Worm (Caenorhabditis elegans): ENCODE data around the gene srv-10.
A peak's percentile ranks its signal among the peaks of the same experiment; 100 is the strongest.

srv-10 gene

ce11 chrV:13377130-13377529 is 46.6 kb upstream of the srv-10 start (continued):
- TF ChIP-seq pax-3 (tag; optimal IDR thresholded peaks at IDR 0.05) (peak; percentile 26), lin-15B (tag; optimal IDR thresholded peaks at IDR 0.05) (no peak), unc-30 (tag; optimal IDR thresholded peaks at IDR 0.05) (no peak), C34B4.2 (tag; optimal IDR thresholded peaks at IDR 0.05) (no peak), nhr-90 (tag; optimal IDR thresholded peaks at IDR 0.05; ENCODE audit: poor library complexity) (peak; percentile 16), ceh-90 (tag; optimal IDR thresholded peaks at IDR 0.05) (no peak), ceh-63 (GFP tag; optimal IDR thresholded peaks at IDR 0.05) (no peak), nhr-71 (tag; optimal IDR thresholded peaks at IDR 0.05) (peak; percentile 37), nhr-28 (tag; optimal IDR thresholded peaks at IDR 0.05) (no peak), grh-1 (GFP tag; IDR thresholded peaks at IDR 0.05) (no peak), ztf-4 (tag; optimal IDR thresholded peaks at IDR 0.05) (no peak), nhr-84 (tag; optimal IDR thresholded peaks at IDR 0.05) (no peak), swsn-7 (tag; optimal IDR thresholded peaks at IDR 0.05) (no peak), tbx-2 (tag; optimal IDR thresholded peaks at IDR 0.05) (no peak), nhr-20 (tag; optimal IDR thresholded peaks at IDR 0.05) (peak; percentile 30), sptf-1 (tag; optimal IDR thresholded peaks at IDR 0.05) (no peak), snpc-4 (tag; optimal IDR thresholded peaks at IDR 0.05) (no peak), hlh-4 (tag; optimal IDR thresholded peaks at IDR 0.05) (no peak), nhr-85 (tag) (no peak), mab-9 (GFP tag; IDR thresholded peaks at IDR 0.05) (no peak), fkh-10 (GFP tag; optimal IDR thresholded peaks at IDR 0.05) (no peak), nhr-47 (tag; optimal IDR thresholded peaks at IDR 0.05) (no peak), tlp-1 (tag; optimal IDR thresholded peaks at IDR 0.05) (no peak), mdl-1 (tag; optimal IDR thresholded peaks at IDR 0.05) (no peak), C16A3.4 (tag; optimal IDR thresholded peaks at IDR 0.05) (no peak), dpl-1 (GFP tag; optimal IDR thresholded peaks at IDR 0.05) (peak in 1 of 3 experiments; percentile 9), zip-4 (GFP tag; optimal IDR thresholded peaks at IDR 0.05) (no peak), unc-130 (tag; optimal IDR thresholded peaks at IDR 0.05) (no peak), ztf-11 (tag; optimal IDR thresholded peaks at IDR 0.05) (no peak), lin-35 (GFP tag; optimal IDR thresholded peaks at IDR 0.05) (peak in 1 of 2 experiments; percentile 48), jun-1 (tag; optimal IDR thresholded peaks at IDR 0.05) (peak; percentile 15), lin-39 (tag; optimal IDR thresholded peaks at IDR 0.05) (no peak), fkh-4 (tag; optimal IDR thresholded peaks at IDR 0.05; ENCODE audit: borderline replicate concordance) (no peak)

ce11 chrV:13380178-13380577 is 43.5 kb upstream of the srv-10 start, which contains the start of gene ifbp-1:
Gene ifbp-1, minus strand, starts transcription at chrV:13380262.
- peak; percentile 16 to 47 for TF ChIP-seq efl-1 (optimal IDR thresholded peaks at IDR 0.05)
- peak in 1 of 2 experiments; percentile 95 for TF ChIP-seq efl-1 (GFP tag; optimal IDR thresholded peaks at IDR 0.05 in 1 of 2)
- TF ChIP-seq zip-4 (GFP tag; optimal IDR thresholded peaks at IDR 0.05) = peak; percentile 31
- no peak for TF ChIP-seq pqm-1 (tag; optimal IDR thresholded peaks at IDR 0.05)
- TF ChIP-seq mdl-1 (tag; optimal IDR thresholded peaks at IDR 0.05) = peak in 1 of 2 experiments; percentile 92
- TF ChIP-seq sox-4 (tag; optimal IDR thresholded peaks at IDR 0.05) = no peak
- peak; percentile 26 for TF ChIP-seq efl-3 (GFP tag; optimal IDR thresholded peaks at IDR 0.05)
- TF ChIP-seq lin-15B (tag; optimal IDR thresholded peaks at IDR 0.05) = no peak
- TF ChIP-seq hlh-4 (tag; optimal IDR thresholded peaks at IDR 0.05) = no peak
- TF ChIP-seq egl-27 (tag; optimal IDR thresholded peaks at IDR 0.05) = peak in 1 of 2 experiments; percentile 41
- peak; percentile 55 for TF ChIP-seq C16A3.4 (tag; optimal IDR thresholded peaks at IDR 0.05)
- TF ChIP-seq lin-35 (GFP tag; optimal IDR thresholded peaks at IDR 0.05) = peak; percentile 40 to 82
- peak; percentile 38 for TF ChIP-seq swsn-7 (tag; optimal IDR thresholded peaks at IDR 0.05)
- TF ChIP-seq mep-1 (tag; optimal IDR thresholded peaks at IDR 0.05) = peak; percentile 69
- TF ChIP-seq xbp-1 (tag; optimal IDR thresholded peaks at IDR 0.05) = peak; percentile 40
- peak; percentile 86 for TF ChIP-seq blmp-1 (tag; optimal IDR thresholded peaks at IDR 0.05)
- TF ChIP-seq irx-1 (tag; optimal IDR thresholded peaks at IDR 0.05) = peak; percentile 20
- no peak for TF ChIP-seq ces-1 (GFP tag; optimal IDR thresholded peaks at IDR 0.05)
- TF ChIP-seq nhr-84 (tag; optimal IDR thresholded peaks at IDR 0.05) = no peak
- no peak for TF ChIP-seq nhr-77 (tag; optimal IDR thresholded peaks at IDR 0.05)
- TF ChIP-seq fkh-4 (tag; optimal IDR thresholded peaks at IDR 0.05; ENCODE audit: borderline replicate concordance) = no peak
- TF ChIP-seq tbx-2 (tag; optimal IDR thresholded peaks at IDR 0.05) = peak; percentile 72
- peak; percentile 57 to 82 for TF ChIP-seq lsy-2 (tag; optimal IDR thresholded peaks at IDR 0.05)
- peak; percentile 39 to 96 (median 91) for TF ChIP-seq elt-3 (tag; optimal IDR thresholded peaks at IDR 0.05)
- TF ChIP-seq lin-14 (GFP tag; optimal IDR thresholded peaks at IDR 0.05) = peak; percentile 96
- peak; percentile 69 for TF ChIP-seq nhr-19 (GFP tag; conservative IDR thresholded peaks at IDR 0.05)
- no peak for TF ChIP-seq ceh-88 (GFP tag; IDR thresholded peaks at IDR 0.05)
- TF ChIP-seq F16B12.6 (tag; optimal IDR thresholded peaks at IDR 0.05) = no peak
- no peak for TF ChIP-seq jun-1 (tag; optimal IDR thresholded peaks at IDR 0.05)
- TF ChIP-seq nhr-85 (tag) = peak; percentile 100
- TF ChIP-seq lin-13 (GFP tag; optimal IDR thresholded peaks at IDR 0.05) = peak; percentile 63
- peak; percentile 10 for TF ChIP-seq pax-3 (tag; optimal IDR thresholded peaks at IDR 0.05)

Measured in whole organism, L1 larva.